Fruit fly (Drosophila melanogaster) whole organism, embryonic: ENCODE data around the gene Sodh1.

Experiments
- Atf3 ChIP-seq: fragments of 200-800 bp; sonication (Bioruptor generic); optimal IDR thresholded peaks from 3 replicates; lab custom pipeline; 2016; ENCODE audit warnings: missing biosample characterization, missing genetic modification characterization
- BEAF-32 ChIP-seq: fragments of 200-800 bp; sonication (Bioruptor generic); optimal IDR thresholded peaks from 3 replicates; lab custom pipeline; 2017; ENCODE audit warnings: missing biosample characterization, missing genetic modification characterization, mild to moderate bottlenecking, moderate library complexity, missing genetic modification reagents
- CG10267 ChIP-seq: fragments of 200-800 bp; sonication (Bioruptor generic); optimal IDR thresholded peaks from 2 replicates; lab custom pipeline; 2018; ENCODE audit warnings: missing biosample characterization, mild to moderate bottlenecking, missing genetic modification characterization, moderate library complexity
- CG10979 ChIP-seq: fragments of 200-800 bp; sonication (Bioruptor generic); optimal IDR thresholded peaks from 2 replicates; lab custom pipeline; 2018; ENCODE audit warnings: missing biosample characterization, mild to moderate bottlenecking, missing genetic modification characterization, moderate library complexity
- CG11456 ChIP-seq: fragments of 200-800 bp; sonication (Bioruptor generic); IDR thresholded peaks from 3 replicates; pipeline ENCODE4 v1.3.6; 2022; ENCODE audit warnings: missing biosample characterization, missing genetic modification characterization
- CG12071 ChIP-seq: fragments of 200-800 bp; sonication (Bioruptor generic); optimal IDR thresholded peaks from 3 replicates; lab custom pipeline; 2018; ENCODE audit warnings: missing biosample characterization, mild to moderate bottlenecking, missing genetic modification characterization
- CG13424 ChIP-seq: fragments of 200-800 bp; sonication (Bioruptor generic); optimal IDR thresholded peaks from 2 replicates; lab custom pipeline; 2019; ENCODE audit warnings: missing biosample characterization, mild to moderate bottlenecking, missing genetic modification characterization, moderate library complexity
- CG14014 ChIP-seq: fragments of 200-800 bp; sonication (Bioruptor generic); IDR thresholded peaks from 2 replicates; pipeline ENCODE4 v1.3.6; 2022; ENCODE audit warnings: missing biosample characterization, missing genetic modification characterization
- CG14710 ChIP-seq: fragments of 200-800 bp; sonication (Bioruptor generic); optimal IDR thresholded peaks from 3 replicates; lab custom pipeline; 2019; ENCODE audit warnings: missing biosample characterization, mild to moderate bottlenecking, missing genetic modification characterization, moderate library complexity
- CG14860 ChIP-seq: fragments of 200-800 bp; sonication (Bioruptor generic); IDR thresholded peaks from 3 replicates; pipeline ENCODE4 v1.3.6; 2022; ENCODE audit warnings: missing biosample characterization, missing genetic modification characterization; ENCODE audit not compliant: partially characterized antibody
- CG17385 ChIP-seq: fragments of 200-800 bp; sonication (Bioruptor generic); optimal IDR thresholded peaks from 3 replicates; lab custom pipeline; 2018; ENCODE audit warnings: missing biosample characterization, mild to moderate bottlenecking, missing genetic modification characterization
- CG18262 ChIP-seq: fragments of 200-800 bp; optimal IDR thresholded peaks from 3 replicates; lab custom pipeline; 2019; ENCODE audit warnings: missing biosample characterization, mild to moderate bottlenecking, missing genetic modification characterization, moderate library complexity
- CG2202 ChIP-seq: fragments of 200-800 bp; sonication (Bioruptor generic); optimal IDR thresholded peaks from 2 replicates; lab custom pipeline; 2018; ENCODE audit warnings: missing biosample characterization, mild to moderate bottlenecking, missing genetic modification characterization
- CG2678 ChIP-seq: fragments of 200-800 bp; sonication (Bioruptor generic); optimal IDR thresholded peaks from 3 replicates; lab custom pipeline; 2019; ENCODE audit warnings: missing biosample characterization, mild to moderate bottlenecking, missing genetic modification characterization, moderate library complexity
- CG2712 ChIP-seq: fragments of 200-800 bp; optimal IDR thresholded peaks from 3 replicates; lab custom pipeline; 2019; ENCODE audit warnings: missing biosample characterization, mild to moderate bottlenecking, missing genetic modification characterization, moderate library complexity
- CG30403 ChIP-seq: fragments of 200-800 bp; sonication (Bioruptor generic); optimal IDR thresholded peaks from 3 replicates; lab custom pipeline; 2016; ENCODE audit warnings: missing biosample characterization, missing genetic modification characterization
- CG33557 ChIP-seq: fragments of 200-800 bp; sonication (Bioruptor generic); optimal IDR thresholded peaks from 2 replicates; lab custom pipeline; 2019; ENCODE audit warnings: missing biosample characterization, mild to moderate bottlenecking, missing genetic modification characterization, moderate library complexity
- CG34422 ChIP-seq: fragments of 200-800 bp; sonication (Bioruptor generic); IDR thresholded peaks from 3 replicates; pipeline ENCODE4 v1.3.6; 2022; ENCODE audit warnings: missing biosample characterization, missing genetic modification characterization
- CG9215 ChIP-seq: fragments of 200-800 bp; sonication (Bioruptor generic); IDR thresholded peaks from 2 replicates; pipeline ENCODE4 v1.3.6; 2022; ENCODE audit warnings: missing biosample characterization, missing genetic modification characterization
- CG9932 ChIP-seq: fragments of 200-800 bp; sonication (Bioruptor generic); IDR thresholded peaks from 2 replicates; pipeline ENCODE4 v1.3.6; 2022; ENCODE audit warnings: missing biosample characterization, missing genetic modification characterization
- CkIIα-i1 ChIP-seq: fragments of 200-800 bp; sonication (Bioruptor generic); IDR thresholded peaks from 2 replicates; pipeline ENCODE4 v1.3.6; 2022; ENCODE audit warnings: missing biosample characterization, missing genetic modification characterization
- CoRest ChIP-seq: fragments of 200-800 bp; sonication (Bioruptor generic); optimal IDR thresholded peaks from 3 replicates; lab custom pipeline; 2018; ENCODE audit warnings: missing biosample characterization, mild to moderate bottlenecking, missing genetic modification characterization, moderate library complexity
- Dll ChIP-seq: fragments of 200-800 bp; sonication (Bioruptor generic); IDR thresholded peaks from 4 replicates; pipeline ENCODE4 v1.3.6; 2022; ENCODE audit warnings: missing biosample characterization, missing genetic modification characterization; ENCODE audit not compliant: partially characterized antibody
- E2f1 ChIP-seq: fragments of 200-800 bp; sonication (Bioruptor generic); IDR thresholded peaks from 2 replicates; pipeline ENCODE4 v1.3.6; 2022; ENCODE audit warnings: missing biosample characterization, missing genetic modification characterization
- Ets97D ChIP-seq: fragments of 200-800 bp; sonication (Bioruptor generic); optimal IDR thresholded peaks from 3 replicates; lab custom pipeline; 2016; ENCODE audit warnings: missing biosample characterization, missing genetic modification characterization
- H15 ChIP-seq: fragments of 200-800 bp; sonication (Bioruptor generic); IDR thresholded peaks from 3 replicates; pipeline ENCODE4 v1.3.6; 2022; ENCODE audit warnings: missing biosample characterization, missing genetic modification characterization
- H2.0 ChIP-seq: fragments of 200-800 bp; sonication (Bioruptor generic); IDR thresholded peaks from 2 replicates; pipeline ENCODE4 v1.3.6; 2022; ENCODE audit warnings: missing biosample characterization, missing genetic modification characterization
- Max ChIP-seq: fragments of 200-800 bp; sonication (Bioruptor generic); optimal IDR thresholded peaks from 2 replicates; lab custom pipeline; 2016; ENCODE audit warnings: missing biosample characterization, mild to moderate bottlenecking, missing genetic modification characterization
- Med ChIP-seq: fragments of 200-800 bp; sonication (Bioruptor generic); peaks from one replicate; lab custom pipeline; 2016; ENCODE audit warnings: missing biosample characterization, missing genetic modification characterization, mild to moderate bottlenecking, inconsistent platforms, moderate library complexity
- Poxn ChIP-seq: fragments of 200-800 bp; sonication (Bioruptor generic); IDR thresholded peaks from 2 replicates; pipeline ENCODE4 v1.3.6; 2022; ENCODE audit warnings: missing biosample characterization, missing genetic modification characterization
- Sry-δ ChIP-seq: fragments of 200-800 bp; sonication (Bioruptor generic); optimal IDR thresholded peaks from 2 replicates; lab custom pipeline; 2016; ENCODE audit warnings: missing biosample characterization, missing genetic modification characterization
- TFAM ChIP-seq: fragments of 200-800 bp; sonication (Bioruptor generic); optimal IDR thresholded peaks from 2 replicates; lab custom pipeline; 2017; ENCODE audit warnings: missing biosample characterization, missing genetic modification characterization, inconsistent platforms
- Taf1 ChIP-seq: fragments of 200-800 bp; sonication (Bioruptor generic); IDR thresholded peaks from 2 replicates; pipeline ENCODE4 v1.3.6; 2022; ENCODE audit warnings: missing biosample characterization, missing genetic modification characterization
- chm ChIP-seq: fragments of 200-800 bp; sonication (Bioruptor generic); IDR thresholded peaks from 2 replicates; pipeline ENCODE4 v1.3.6; 2022; ENCODE audit warnings: missing biosample characterization, missing genetic modification characterization
- esg ChIP-seq: fragments of 200-800 bp; sonication (Bioruptor generic); conservative IDR thresholded peaks from 2 replicates; pipeline ENCODE4 v1.3.6; 2022; ENCODE audit warnings: missing biosample characterization, missing genetic modification characterization
- grau ChIP-seq: fragments of 200-800 bp; optimal IDR thresholded peaks from 3 replicates; lab custom pipeline; 2019; ENCODE audit warnings: missing biosample characterization, mild to moderate bottlenecking, missing genetic modification characterization, moderate library complexity
- grn ChIP-seq: fragments of 200-800 bp; sonication (Bioruptor generic); optimal IDR thresholded peaks from 3 replicates; lab custom pipeline; 2017; ENCODE audit warnings: missing biosample characterization, missing genetic modification characterization
- hkb ChIP-seq, 2 experiments: fragments of 200-800 bp in 1 of 2; fragments of >200 bp in 1 of 2; sonication (Bioruptor generic) in 1 of 2; IDR thresholded peaks in 1 of 2; optimal IDR thresholded peaks in 1 of 2; 2 replicates each; pipeline versions ENCODE4 v1.3.6 to Lab custom; 2017 to 2022; ENCODE audit warnings: missing biosample characterization in 1 of 2, missing genetic modification characterization in 1 of 2
- lilli ChIP-seq: fragments of 200-800 bp; sonication (Bioruptor generic); optimal IDR thresholded peaks from 3 replicates; lab custom pipeline; 2016; ENCODE audit warnings: missing biosample characterization, missing genetic modification characterization
- mirr ChIP-seq: fragments of 200-800 bp; sonication (Bioruptor generic); optimal IDR thresholded peaks from 3 replicates; lab custom pipeline; 2018; ENCODE audit warnings: missing biosample characterization, mild to moderate bottlenecking, missing genetic modification characterization
- pan ChIP-seq, 4 experiments: fragments of >200 bp in 3 of 4; fragments of 200-800 bp in 1 of 4; sonication (Bioruptor generic) in 1 of 4; optimal IDR thresholded peaks in 3 of 4; IDR thresholded peaks in 1 of 4; 2 replicates each; pipeline versions ENCODE4 v1.3.6 to Lab custom; 2017 to 2022; ENCODE audit warnings: missing biosample characterization in 2 of 4, missing genetic modification characterization in 2 of 4, mixed read lengths in 1 of 4
- pb ChIP-seq: fragments of 200-800 bp; sonication (Bioruptor generic); optimal IDR thresholded peaks from 3 replicates; lab custom pipeline; 2016; ENCODE audit warnings: missing biosample characterization, missing genetic modification characterization
- pros ChIP-seq: fragments of 200-800 bp; sonication (Bioruptor generic); optimal IDR thresholded peaks from 3 replicates; lab custom pipeline; 2019; ENCODE audit warnings: missing biosample characterization, mild to moderate bottlenecking, missing genetic modification characterization, moderate library complexity
- pum ChIP-seq: fragments of 200-800 bp; sonication (Bioruptor generic); optimal IDR thresholded peaks from 2 replicates; lab custom pipeline; 2016; ENCODE audit warnings: missing biosample characterization, missing genetic modification characterization
- sens ChIP-seq: fragments of 200-800 bp; sonication (Bioruptor generic); peaks from one replicate; lab custom pipeline; 2016; ENCODE audit warnings: missing biosample characterization, missing genetic modification characterization
- sisA ChIP-seq: fragments of 200-800 bp; sonication (Bioruptor generic); IDR thresholded peaks from 2 replicates; pipeline ENCODE4 v1.3.6; 2022; ENCODE audit warnings: missing biosample characterization, missing genetic modification characterization
- slbo ChIP-seq: fragments of 200-800 bp; sonication (Bioruptor generic); IDR thresholded peaks from 2 replicates; pipeline ENCODE4 v1.3.6; 2022; ENCODE audit warnings: missing biosample characterization, missing genetic modification characterization
- stwl ChIP-seq: fragments of 200-800 bp; sonication (Bioruptor generic); optimal IDR thresholded peaks from 3 replicates; lab custom pipeline; 2018; ENCODE audit warnings: missing biosample characterization, mild to moderate bottlenecking, missing genetic modification characterization, moderate library complexity
- unpg ChIP-seq: fragments of 200-800 bp; sonication (Bioruptor generic); optimal IDR thresholded peaks from 3 replicates; lab custom pipeline; 2018; ENCODE audit warnings: missing biosample characterization, mild to moderate bottlenecking, missing genetic modification characterization, moderate library complexity

Sodh1 gene

DNA sequence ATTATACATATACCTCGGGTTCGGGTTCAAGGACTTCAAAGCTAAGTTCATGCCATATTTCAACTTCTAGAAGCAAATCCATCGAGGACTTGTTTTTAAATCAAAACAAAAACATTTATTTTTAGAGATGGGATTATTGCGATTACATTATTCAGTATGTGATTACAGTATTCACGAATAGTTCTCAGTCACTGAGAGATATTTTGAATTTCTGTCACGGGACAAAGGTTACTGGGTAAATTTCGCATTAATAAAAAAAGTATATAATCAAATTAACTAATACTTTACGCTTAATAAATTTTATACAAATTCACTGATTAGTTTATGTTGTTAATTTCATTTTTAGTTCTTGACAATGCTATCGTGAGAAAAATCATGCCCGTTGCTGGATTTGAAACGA is 41.5 kb downstream of the Sodh1 start (continued):
- TF ChIP-seq CG9932 (peak; percentile 60; the same call in 1 of the 2 replicates), esg (GFP tag; lab: Robert Waterston, UW) (peak; percentile 25; the same call in 1 of the 2 replicates), CG14014 (GFP tag; lab: Robert Waterston, UW) (peak; percentile 26; the same call in 1 of the 2 replicates), pan (optimal IDR thresholded peaks at IDR 0.05; lab: Kevin White, UChicago) (no peak), pan (GFP tag; optimal IDR thresholded peaks at IDR 0.05 in 1 of 2, IDR thresholded peaks at IDR 0.05 in 1 of 2) (no peak), grn (GFP tag; lab: Kevin White, UChicago) (no peak), CG2678 (tag; lab: Kevin White, UChicago) (no peak), pb (no peak), H15 (GFP tag; lab: Robert Waterston, UW) (peak; percentile 50; the same call in 1 of the 3 replicates), lilli (GFP tag; lab: Kevin White, UChicago) (peak; percentile 53), slbo (GFP tag; lab: Robert Waterston, UW) (peak; percentile 61), CG12071 (GFP tag; lab: Kevin White, UChicago) (no peak), CG30403 (GFP tag; lab: Kevin White, UChicago) (peak; percentile 25), TFAM (GFP tag; lab: Kevin White, UChicago) (no peak), Taf1 (GFP tag; lab: Robert Waterston, UW) (0 out of 2 replicates have a peak, but pooled peaks have one; percentile 9), Med (peak; percentile 66), pum (no peak), CG10979 (tag; lab: Kevin White, UChicago) (peak; percentile 22), Dll (GFP tag; lab: Robert Waterston, UW) (peak; percentile 34; the same call in 2 of the 4 replicates), CG2712 (tag; lab: Kevin White, UChicago) (peak; percentile 44), grau (tag; lab: Kevin White, UChicago) (peak; percentile 31), CG2202 (tag; lab: Kevin White, UChicago) (no peak), sisA (GFP tag; lab: Robert Waterston, UW) (0 out of 2 replicates have a peak, but pooled peaks have one; percentile 12), Atf3 (GFP tag; lab: Kevin White, UChicago) (no peak), CG13424 (tag; lab: Kevin White, UChicago) (peak; percentile 2), sens (peak; percentile 80), pros (GFP tag; lab: Kevin White, UChicago) (no peak), CG33557 (no peak), mirr (no peak), CkIIα-i1 (GFP tag; lab: Robert Waterston, UW) (no peak), Sry-δ (GFP tag; lab: Kevin White, UChicago) (peak; percentile 60), Poxn (GFP tag; lab: Robert Waterston, UW) (no peak), CG9215 (GFP tag; lab: Robert Waterston, UW) (peak; percentile 16; the same call in 1 of the 2 replicates), stwl (tag; lab: Kevin White, UChicago) (peak; percentile 50), Max (peak; percentile 24), chm (GFP tag; lab: Robert Waterston, UW) (no peak; the same call in 1 of the 2 replicates), BEAF-32 (GFP tag; lab: Kevin White, UChicago) (peak; percentile 52), CoRest (tag; lab: Kevin White, UChicago) (peak; percentile 35), E2f1 (GFP tag; lab: Robert Waterston, UW) (no peak), CG14860 (GFP tag; lab: Robert Waterston, UW) (peak; percentile 10; the same call in 1 of the 3 replicates), CG17385 (GFP tag; lab: Kevin White, UChicago) (peak; percentile 5), CG10267 (tag; lab: Kevin White, UChicago) (peak; percentile 29), H2.0 (GFP tag; lab: Robert Waterston, UW) (no peak), CG34422 (GFP tag; lab: Robert Waterston, UW) (0 out of 3 replicates have a peak, but pooled peaks have one; percentile 32), CG11456 (GFP tag; lab: Robert Waterston, UW) (no peak), unpg (peak; percentile 8), Ets97D (peak; percentile 7), hkb (optimal IDR thresholded peaks at IDR 0.05; lab: Kevin White, UChicago) (no peak), hkb (GFP tag; IDR thresholded peaks at IDR 0.05; lab: Robert Waterston, UW) (0 out of 2 replicates have a peak, but pooled peaks have one; percentile 14), CG14710 (peak; percentile 30), CG18262 (tag; lab: Kevin White, UChicago) (peak; percentile 28)
